Fruit fly (Drosophila melanogaster) whole organism, adult: Measurements from ENCODE around the gene pigs.

Source experiments
- CG11617 ChIP-seq: fragments of 200-800 bp; sonication (Bioruptor generic); optimal IDR thresholded peaks from 2 replicates; lab custom pipeline; 2017; ENCODE audit warnings: mild to moderate bottlenecking, missing biosample characterization, missing genetic modification reagents, missing genetic modification characterization
- CG12768 ChIP-seq: fragments of 200-800 bp; sonication (Bioruptor generic); optimal IDR thresholded peaks from 2 replicates; lab custom pipeline; 2017; ENCODE audit warnings: missing biosample characterization, missing genetic modification characterization, mild to moderate bottlenecking, moderate library complexity, missing genetic modification reagents
- CG14711 ChIP-seq: fragments of 200-800 bp; sonication (Bioruptor generic); optimal IDR thresholded peaks from 2 replicates; lab custom pipeline; 2018; ENCODE audit warnings: missing biosample characterization, mild to moderate bottlenecking, missing genetic modification characterization, moderate library complexity
- CG33017 ChIP-seq: fragments of 200-800 bp; sonication (Bioruptor generic); optimal IDR thresholded peaks from 2 replicates; lab custom pipeline; 2018; ENCODE audit warnings: missing biosample characterization, mild to moderate bottlenecking, missing genetic modification characterization, moderate library complexity
- CG7101 ChIP-seq: fragments of 200-800 bp; sonication (Bioruptor generic); optimal IDR thresholded peaks from 2 replicates; lab custom pipeline; 2018; ENCODE audit warnings: missing biosample characterization, mild to moderate bottlenecking, missing genetic modification characterization, moderate library complexity
- Clk ChIP-seq: fragments of 200-800 bp; sonication (Bioruptor generic); optimal IDR thresholded peaks from 2 replicates; lab custom pipeline; 2017; ENCODE audit warnings: missing biosample characterization, missing genetic modification characterization
- cic ChIP-seq: fragments of 200-800 bp; sonication (Bioruptor generic); optimal IDR thresholded peaks from 2 replicates; lab custom pipeline; 2017; ENCODE audit warnings: missing biosample characterization, mild to moderate bottlenecking, missing genetic modification characterization, moderate library complexity
- kay ChIP-seq: fragments of 200-800 bp; sonication (Bioruptor generic); peaks from one replicate; lab custom pipeline; 2016; ENCODE audit warnings: missing biosample characterization, missing genetic modification characterization, borderline replicate concordance
- ovo ChIP-seq: fragments of 200-800 bp; sonication (Bioruptor generic); optimal IDR thresholded peaks from 2 replicates; lab custom pipeline; 2016; ENCODE audit warnings: missing biosample characterization, missing genetic modification characterization
- pad ChIP-seq: fragments of 200-800 bp; sonication (Bioruptor generic); optimal IDR thresholded peaks from 3 replicates; lab custom pipeline; 2017; ENCODE audit warnings: missing biosample characterization, missing genetic modification characterization, mild to moderate bottlenecking, moderate library complexity, missing genetic modification reagents
- tj ChIP-seq: fragments of 200-800 bp; sonication (Bioruptor generic); optimal IDR thresholded peaks from 3 replicates; lab custom pipeline; 2017; ENCODE audit warnings: missing biosample characterization, mild to moderate bottlenecking, missing genetic modification characterization, moderate library complexity
- toe ChIP-seq: fragments of 200-800 bp; sonication (Bioruptor generic); optimal IDR thresholded peaks from 2 replicates; lab custom pipeline; 2016; ENCODE audit warnings: missing biosample characterization, missing genetic modification characterization

DNA sequence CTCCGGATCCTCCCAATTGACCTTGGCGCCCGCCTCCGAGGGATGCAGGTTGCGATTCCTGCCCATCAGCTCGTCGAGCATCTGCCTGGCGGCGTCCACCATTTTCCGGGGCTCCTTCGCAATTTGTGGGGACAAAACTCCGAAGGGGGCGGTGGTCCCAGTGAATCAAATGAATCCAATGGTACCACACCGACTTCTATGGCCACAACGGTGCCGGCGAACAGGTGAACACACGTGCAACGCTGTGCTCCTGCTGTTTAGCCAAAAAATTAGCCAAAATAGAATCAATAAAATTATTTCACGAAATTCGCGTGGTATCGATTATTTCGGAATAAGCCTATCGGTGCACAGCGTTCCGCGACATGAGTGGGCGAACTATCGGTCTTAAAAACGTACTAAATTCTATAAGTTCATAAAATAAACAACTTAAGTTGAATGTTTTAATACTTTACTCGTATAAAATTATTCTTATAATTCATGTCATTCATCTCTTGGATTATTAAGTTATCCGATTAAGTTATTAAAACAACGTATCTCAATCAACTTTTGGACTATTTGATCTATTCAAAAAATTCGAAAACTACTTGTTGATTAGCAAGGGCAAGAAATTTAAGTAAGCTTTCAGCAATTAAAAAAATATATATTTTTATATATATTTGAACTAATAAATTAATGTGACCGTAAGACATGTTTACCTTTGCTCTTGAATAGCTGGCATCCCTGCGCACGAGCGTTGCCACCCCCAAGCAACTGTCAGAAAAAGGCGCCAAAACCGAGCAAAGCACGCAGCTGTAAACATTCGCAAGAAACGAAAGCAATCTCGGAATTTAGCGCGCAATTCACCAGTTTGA is 74.0 kb downstream of the pigs start, which contains the start of the genes CG3198 and Mcm6:
- TF ChIP-seq ovo (GFP tag; lab: Kevin White, UChicago), result no peak
- no peak for TF ChIP-seq CG7101
- TF ChIP-seq CG14711 (tag; lab: Kevin White, UChicago), result no peak
- no peak for TF ChIP-seq kay
- TF ChIP-seq cic (GFP tag; lab: Kevin White, UChicago), result no peak
- no peak for TF ChIP-seq tj (GFP tag; lab: Kevin White, UChicago)
- no peak for TF ChIP-seq pad (GFP tag; lab: Kevin White, UChicago)
- TF ChIP-seq CG11617, result peak; percentile 33
- no peak for TF ChIP-seq CG12768 (GFP tag; lab: Kevin White, UChicago)
- no peak for TF ChIP-seq toe (GFP tag; lab: Kevin White, UChicago)
- no peak for TF ChIP-seq Clk (GFP tag; lab: Kevin White, UChicago)
- no peak for TF ChIP-seq CG33017
